Worm (Caenorhabditis elegans): Measurements from ENCODE around the gene T14G8.6.

- TF ChIP-seq ztf-11 (tag; optimal IDR thresholded peaks at IDR 0.05) (no peak), unc-62 (GFP tag; optimal IDR thresholded peaks at IDR 0.05) (no peak), fkh-10 (GFP tag; optimal IDR thresholded peaks at IDR 0.05) (no peak), lin-13 (GFP tag; optimal IDR thresholded peaks at IDR 0.05) (no peak)
These were observed 49.1 kb downstream of the T14G8.6 start, which contains the start of gene gei-3 for ce11 chrX:12813539-12813938.

All from whole organism, L1 larva.